Worm (Caenorhabditis elegans): Measurements from ENCODE around the gene hdl-2.

DNA sequence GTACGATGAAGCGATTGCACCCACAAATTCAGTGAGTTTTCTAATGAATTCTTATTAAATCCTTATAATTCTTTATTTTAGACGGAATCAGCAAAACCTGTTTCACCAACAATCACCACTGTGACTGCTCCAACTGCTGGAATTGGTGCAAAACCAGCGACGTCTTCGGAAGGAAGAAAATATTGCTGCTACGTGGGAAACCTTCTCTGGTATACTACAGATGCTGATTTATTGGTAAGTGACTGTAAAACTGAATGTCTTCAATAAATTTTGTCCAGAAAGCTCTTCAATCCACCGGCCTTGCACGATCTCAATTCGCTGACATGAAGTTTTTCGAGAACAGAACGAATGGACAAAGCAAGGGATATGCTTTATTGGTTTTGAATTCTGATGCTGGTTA lies 52.6 kb downstream of the hdl-2 start:
- TF ChIP-seq lsy-27 (tag; optimal IDR thresholded peaks at IDR 0.05; ENCODE audit: borderline replicate concordance, insufficient read depth), result no peak
- no peak for TF ChIP-seq rcor-1 (GFP tag; IDR thresholded peaks at IDR 0.05)
- TF ChIP-seq attf-6 (GFP tag; IDR thresholded peaks at IDR 0.05), result no peak
- no peak for TF ChIP-seq hmg-20 (GFP tag; IDR thresholded peaks at IDR 0.05)
- TF ChIP-seq F39B2.1 (GFP tag; IDR thresholded peaks at IDR 0.05), result no peak
- no peak for TF ChIP-seq attf-5 (GFP tag; optimal IDR thresholded peaks at IDR 0.05)
- no peak for TF ChIP-seq bed-1 (GFP tag; IDR thresholded peaks at IDR 0.05)
- no peak for TF ChIP-seq unc-62 (GFP tag; optimal IDR thresholded peaks at IDR 0.05)
- no peak for TF ChIP-seq lin-35 (GFP tag; optimal IDR thresholded peaks at IDR 0.05)
- no peak for TF ChIP-seq K12H6.12 (tag; optimal IDR thresholded peaks at IDR 0.05)
- no peak for TF ChIP-seq dpl-1 (GFP tag; optimal IDR thresholded peaks at IDR 0.05)
- no peak for TF ChIP-seq atf-7 (tag; optimal IDR thresholded peaks at IDR 0.05)

Measured in whole organism, young adult.